Worm (Caenorhabditis elegans): ENCODE data around the gene F22B5.10.

F22B5.10 gene

DNA sequence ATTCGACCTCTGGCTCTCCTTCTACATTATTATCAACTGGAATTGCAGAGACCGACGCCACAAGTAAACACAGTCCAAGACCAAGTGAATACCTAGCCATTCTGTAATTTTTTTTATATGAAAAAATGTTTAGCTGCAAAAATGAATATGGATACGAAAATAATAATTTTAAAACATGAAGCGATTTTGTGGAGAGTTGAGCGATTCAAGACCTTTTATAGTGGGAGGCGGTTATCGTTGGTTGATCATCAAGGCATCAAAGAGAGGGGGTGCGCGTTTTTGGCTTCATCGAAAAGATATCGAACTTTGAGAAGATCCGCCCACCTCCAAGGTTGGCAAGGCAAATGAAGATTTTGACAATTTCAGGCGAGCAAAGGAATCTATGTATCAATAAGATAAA is 20.2 kb upstream of the F22B5.10 start, which contains the start of gene cut-3:
Gene cut-3, minus strand, starts transcription at position 101 of the 400 bp plus-strand sequence.
- no peak for TF ChIP-seq pes-1 (GFP tag; IDR thresholded peaks at IDR 0.05)
- no peak for TF ChIP-seq tra-4 (tag; optimal IDR thresholded peaks at IDR 0.05)
- TF ChIP-seq hmg-4 (GFP tag; optimal IDR thresholded peaks at IDR 0.05), result no peak

DNA sequence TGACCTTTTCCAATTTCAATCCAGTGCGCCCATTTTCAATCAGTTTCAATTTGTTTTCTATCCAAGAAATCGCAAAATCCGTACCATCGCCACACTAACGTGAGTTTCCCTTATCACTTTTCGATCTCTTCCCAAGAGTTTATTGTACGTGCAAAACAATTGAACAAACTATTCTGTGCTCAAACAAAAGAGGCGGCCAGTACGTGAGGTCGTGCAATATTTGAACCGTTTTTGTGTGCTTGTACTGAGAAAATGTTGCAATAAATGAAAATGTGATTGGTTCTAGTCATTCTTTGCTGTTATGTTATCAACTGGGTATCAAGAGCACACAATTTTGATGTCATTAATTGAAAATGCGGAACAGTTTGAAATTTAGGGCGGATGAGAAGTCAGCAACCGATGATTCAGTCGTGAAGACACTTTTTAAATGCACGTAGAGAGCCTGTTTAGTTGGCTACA is 17.3 kb upstream of the F22B5.10 start, which contains the start of gene F22B5.4:
Gene F22B5.4, plus strand, starts transcription at position 51 of the 459 bp plus-strand sequence.
- TF ChIP-seq ceh-13 (GFP tag; optimal IDR thresholded peaks at IDR 0.05) (no peak), tra-4 (tag; optimal IDR thresholded peaks at IDR 0.05) (no peak), tbx-37 (GFP tag; conservative IDR thresholded peaks at IDR 0.05) (no peak), ceh-36 (tag; optimal IDR thresholded peaks at IDR 0.05) (no peak), flt-1 (GFP tag; IDR thresholded peaks at IDR 0.05) (no peak), ets-7 (tag; optimal IDR thresholded peaks at IDR 0.05) (no peak), ama-1 (optimal IDR thresholded peaks at IDR 0.05) (no peak), hnd-1 (tag; optimal IDR thresholded peaks at IDR 0.05) (no peak), F13C5.2 (tag; optimal IDR thresholded peaks at IDR 0.05) (no peak), B0310.2 (tag; optimal IDR thresholded peaks at IDR 0.05) (no peak), sea-1 (GFP tag; conservative IDR thresholded peaks at IDR 0.05) (no peak), aly-1 (tag; optimal IDR thresholded peaks at IDR 0.05) (no peak), scrt-1 (GFP tag; IDR thresholded peaks at IDR 0.05) (no peak), tbx-11 (GFP tag; IDR thresholded peaks at IDR 0.05) (no peak), hmg-4 (GFP tag; optimal IDR thresholded peaks at IDR 0.05) (no peak), pes-1 (GFP tag; IDR thresholded peaks at IDR 0.05) (no peak)

DNA sequence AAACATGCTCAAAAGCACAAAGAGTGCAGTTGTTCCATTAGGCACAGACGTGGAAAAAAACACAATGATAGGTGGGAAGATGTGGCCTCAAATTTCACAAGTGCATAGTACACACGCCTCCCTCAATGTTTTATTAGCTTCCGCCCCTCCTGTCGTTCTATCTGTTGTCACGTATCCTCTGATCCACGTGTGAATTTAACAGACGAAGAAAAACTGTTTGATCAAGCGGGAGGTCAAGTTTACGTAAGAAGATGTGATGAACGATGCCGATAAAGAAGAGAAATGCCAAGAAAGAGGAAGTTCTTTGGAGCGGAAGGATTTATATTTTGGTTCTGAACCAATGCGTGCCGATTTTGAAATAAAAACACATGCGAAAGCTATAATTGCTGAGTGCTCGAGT is 16.2 kb upstream of the F22B5.10 start:
- TF ChIP-seq B0310.2 (tag; optimal IDR thresholded peaks at IDR 0.05) (no peak), hnd-1 (tag; optimal IDR thresholded peaks at IDR 0.05) (no peak), flt-1 (GFP tag; IDR thresholded peaks at IDR 0.05) (no peak), ets-7 (tag; optimal IDR thresholded peaks at IDR 0.05) (no peak), sea-1 (GFP tag; conservative IDR thresholded peaks at IDR 0.05) (no peak), tra-4 (tag; optimal IDR thresholded peaks at IDR 0.05) (no peak), tbx-37 (GFP tag; conservative IDR thresholded peaks at IDR 0.05) (no peak), hmg-4 (GFP tag; optimal IDR thresholded peaks at IDR 0.05) (no peak), tbx-11 (GFP tag; IDR thresholded peaks at IDR 0.05) (no peak), pes-1 (GFP tag; IDR thresholded peaks at IDR 0.05) (no peak), hmbx-1 (tag; optimal IDR thresholded peaks at IDR 0.05) (no peak), ama-1 (optimal IDR thresholded peaks at IDR 0.05) (no peak)

DNA sequence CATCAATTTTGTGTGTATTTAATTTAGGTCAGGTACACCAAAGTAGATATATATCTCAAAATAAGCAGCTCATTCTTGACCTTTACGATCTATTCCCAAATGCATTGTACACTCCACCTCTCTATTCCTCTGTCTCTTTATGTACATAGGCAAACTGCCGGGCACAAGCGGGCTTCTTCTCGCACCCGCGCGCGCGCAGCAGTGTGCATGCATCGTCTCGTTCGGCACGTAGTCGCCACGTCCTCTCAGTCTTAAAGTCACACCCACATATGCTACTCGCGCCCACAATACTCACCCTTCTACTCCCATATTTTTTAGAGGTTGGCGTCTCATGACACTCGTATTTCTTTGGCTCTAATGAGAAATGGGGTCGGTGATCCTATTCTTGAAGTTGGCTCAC is 15.5 kb upstream of the F22B5.10 start:
- TF ChIP-seq ceh-13 (GFP tag; optimal IDR thresholded peaks at IDR 0.05), result no peak
- no peak for TF ChIP-seq hnd-1 (tag; optimal IDR thresholded peaks at IDR 0.05)
- no peak for TF ChIP-seq sea-1 (GFP tag; conservative IDR thresholded peaks at IDR 0.05)
- TF ChIP-seq ama-1 (optimal IDR thresholded peaks at IDR 0.05), result no peak
- no peak for TF ChIP-seq B0310.2 (tag; optimal IDR thresholded peaks at IDR 0.05)
- TF ChIP-seq flt-1 (GFP tag; IDR thresholded peaks at IDR 0.05), result no peak
- TF ChIP-seq F13C5.2 (tag; optimal IDR thresholded peaks at IDR 0.05), result no peak
- no peak for TF ChIP-seq aly-1 (tag; optimal IDR thresholded peaks at IDR 0.05)
- TF ChIP-seq pes-1 (GFP tag; IDR thresholded peaks at IDR 0.05), result no peak
- TF ChIP-seq hmg-4 (GFP tag; optimal IDR thresholded peaks at IDR 0.05), result no peak
- no peak for TF ChIP-seq ceh-36 (tag; optimal IDR thresholded peaks at IDR 0.05)

DNA sequence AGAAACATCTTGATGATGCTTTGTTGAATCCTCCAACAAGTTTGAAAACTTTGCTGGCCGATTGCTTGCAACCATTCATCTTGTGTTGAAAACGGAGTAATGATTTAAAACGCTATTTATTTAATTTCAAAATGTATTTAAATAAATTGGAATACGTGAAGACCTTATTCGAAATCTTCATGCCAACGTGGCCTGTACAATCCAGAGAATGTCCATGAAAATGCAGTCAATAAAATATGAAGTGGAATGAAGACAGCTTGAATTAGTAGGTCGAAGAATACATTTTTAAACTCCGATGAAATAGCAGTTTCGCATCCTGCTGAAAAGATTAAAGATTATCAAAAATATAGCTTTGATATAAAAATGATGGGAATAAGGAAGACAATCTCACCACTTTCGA is 12.5 kb upstream of the F22B5.10 start, which contains the start of gene F22B5.5:
Gene F22B5.5, minus strand, starts transcription at position 101 of the 400 bp plus-strand sequence.
- TF ChIP-seq ets-7 (tag; optimal IDR thresholded peaks at IDR 0.05) (no peak), ama-1 (optimal IDR thresholded peaks at IDR 0.05) (no peak), ceh-36 (tag; optimal IDR thresholded peaks at IDR 0.05) (no peak), scrt-1 (GFP tag; IDR thresholded peaks at IDR 0.05) (no peak), sea-1 (GFP tag; conservative IDR thresholded peaks at IDR 0.05) (no peak), tra-4 (tag; optimal IDR thresholded peaks at IDR 0.05) (no peak), tbx-11 (GFP tag; IDR thresholded peaks at IDR 0.05) (no peak), flt-1 (GFP tag; IDR thresholded peaks at IDR 0.05) (no peak), hmg-4 (GFP tag; optimal IDR thresholded peaks at IDR 0.05) (no peak), aly-1 (tag; optimal IDR thresholded peaks at IDR 0.05) (no peak)

DNA sequence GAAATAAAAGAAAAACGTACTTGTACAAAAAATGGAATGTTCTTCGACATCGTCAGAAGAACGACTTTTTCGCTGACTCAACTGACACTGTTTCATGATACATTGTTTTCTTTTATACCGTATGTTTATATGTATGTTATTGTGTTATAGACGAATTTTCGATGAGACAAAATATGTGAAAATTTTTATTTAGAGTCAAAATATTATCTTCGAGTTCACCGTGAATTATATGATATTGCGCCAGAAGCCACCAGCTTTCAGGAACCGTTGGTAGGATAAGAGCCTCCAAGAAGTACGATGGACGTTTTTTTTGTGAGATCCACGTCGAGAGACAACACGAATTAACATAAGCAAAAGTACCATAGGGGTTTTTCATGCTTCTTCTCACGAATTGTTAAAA is 10.9 kb upstream of the F22B5.10 start, which contains the start of gene F22B5.6:
Gene F22B5.6, minus strand, starts transcription at position 101 of the 400 bp plus-strand sequence.
- no peak for TF ChIP-seq ama-1 (optimal IDR thresholded peaks at IDR 0.05)
- no peak for TF ChIP-seq tbx-11 (GFP tag; IDR thresholded peaks at IDR 0.05)
- no peak for TF ChIP-seq B0310.2 (tag; optimal IDR thresholded peaks at IDR 0.05)
- TF ChIP-seq sea-1 (GFP tag; conservative IDR thresholded peaks at IDR 0.05), result no peak
- no peak for TF ChIP-seq ceh-36 (tag; optimal IDR thresholded peaks at IDR 0.05)
- no peak for TF ChIP-seq hmbx-1 (tag; optimal IDR thresholded peaks at IDR 0.05)
- TF ChIP-seq ets-7 (tag; optimal IDR thresholded peaks at IDR 0.05), result no peak
- no peak for TF ChIP-seq tra-4 (tag; optimal IDR thresholded peaks at IDR 0.05)
- no peak for TF ChIP-seq flt-1 (GFP tag; IDR thresholded peaks at IDR 0.05)
- no peak for TF ChIP-seq tbx-37 (GFP tag; conservative IDR thresholded peaks at IDR 0.05)

DNA sequence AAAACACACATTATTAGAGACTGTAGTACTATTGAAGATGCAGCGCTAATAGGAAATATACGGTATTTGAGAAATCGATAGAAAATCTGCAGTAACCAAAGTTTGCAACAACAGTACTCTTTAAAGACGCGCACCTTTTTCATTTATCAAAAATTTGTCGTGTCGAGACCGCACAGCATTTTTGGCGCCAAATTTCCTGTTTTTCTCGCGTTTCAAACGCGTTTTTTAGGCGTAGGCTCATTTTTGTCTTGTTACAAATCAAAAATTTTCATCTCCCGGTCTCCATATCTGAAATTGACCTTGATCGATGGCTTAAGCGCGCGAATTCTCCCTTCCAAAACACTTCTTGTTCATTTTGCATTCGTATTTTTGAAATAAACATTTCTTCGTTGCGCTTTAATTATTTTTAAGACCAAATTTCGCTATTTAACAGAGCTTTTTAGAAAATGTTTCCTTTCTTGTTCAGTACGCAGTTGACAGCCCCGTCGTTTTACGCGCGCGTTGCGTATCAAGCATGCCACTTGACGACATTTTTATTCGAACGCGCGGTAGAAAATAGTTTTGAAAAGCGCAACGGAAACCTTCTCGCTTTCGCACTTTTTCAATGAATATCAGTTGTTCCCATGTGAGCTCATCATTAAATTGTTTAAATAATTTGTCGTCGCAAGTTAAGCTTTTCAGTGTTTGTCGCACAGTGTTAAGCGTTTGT is 10.1 kb upstream of the F22B5.10 start:
- TF ChIP-seq tra-4 (tag; optimal IDR thresholded peaks at IDR 0.05) (no peak), pes-1 (GFP tag; IDR thresholded peaks at IDR 0.05) (no peak), hmg-4 (GFP tag; optimal IDR thresholded peaks at IDR 0.05) (no peak), tbx-37 (GFP tag; conservative IDR thresholded peaks at IDR 0.05) (no peak), hnd-1 (tag; optimal IDR thresholded peaks at IDR 0.05) (no peak), aly-1 (tag; optimal IDR thresholded peaks at IDR 0.05) (no peak), ceh-36 (tag; optimal IDR thresholded peaks at IDR 0.05) (no peak), sea-1 (GFP tag; conservative IDR thresholded peaks at IDR 0.05) (no peak), ama-1 (optimal IDR thresholded peaks at IDR 0.05) (no peak), flt-1 (GFP tag; IDR thresholded peaks at IDR 0.05) (no peak), ceh-13 (GFP tag; optimal IDR thresholded peaks at IDR 0.05) (no peak), F13C5.2 (tag; optimal IDR thresholded peaks at IDR 0.05) (no peak), scrt-1 (GFP tag; IDR thresholded peaks at IDR 0.05) (no peak), B0310.2 (tag; optimal IDR thresholded peaks at IDR 0.05) (no peak), tbx-11 (GFP tag; IDR thresholded peaks at IDR 0.05) (no peak), hmbx-1 (tag; optimal IDR thresholded peaks at IDR 0.05) (no peak)

All from whole organism, early embryonic.